Fruit fly (Drosophila melanogaster) whole organism, embryonic: ENCODE results near the gene Pvf1.

Experiments
- CG12744 ChIP-seq: fragments of 200-800 bp; sonication (Bioruptor generic); optimal IDR thresholded peaks from 2 replicates; lab custom pipeline; 2016; ENCODE audit warnings: missing biosample characterization, missing genetic modification characterization
- CG14710 ChIP-seq: fragments of 200-800 bp; sonication (Bioruptor generic); optimal IDR thresholded peaks from 3 replicates; lab custom pipeline; 2019; ENCODE audit warnings: missing biosample characterization, mild to moderate bottlenecking, missing genetic modification characterization, moderate library complexity
- CG17361 ChIP-seq: fragments of 200-800 bp; sonication (Bioruptor generic); IDR thresholded peaks from 3 replicates; pipeline ENCODE4 v1.3.6; 2022; ENCODE audit warnings: missing biosample characterization, missing genetic modification characterization
- CG17612 ChIP-seq: fragments of 200-800 bp; sonication (Bioruptor generic); IDR thresholded peaks from 2 replicates; pipeline ENCODE4 v1.3.6; 2022; ENCODE audit warnings: missing biosample characterization, missing genetic modification characterization
- CG34224 ChIP-seq: fragments of 200-800 bp; sonication (Bioruptor generic); IDR thresholded peaks from 3 replicates; pipeline ENCODE4 v1.3.6; 2022; ENCODE audit warnings: missing biosample characterization, missing genetic modification characterization; ENCODE audit not compliant: partially characterized antibody
- CG7271 ChIP-seq: fragments of 200-800 bp; sonication (Bioruptor generic); optimal IDR thresholded peaks from 2 replicates; lab custom pipeline; 2018; ENCODE audit warnings: missing biosample characterization, mild to moderate bottlenecking, missing genetic modification characterization, moderate library complexity
- HHEX ChIP-seq: fragments of 200-800 bp; sonication (Bioruptor generic); optimal IDR thresholded peaks from 3 replicates; lab custom pipeline; 2017; ENCODE audit warnings: missing biosample characterization, mild to moderate bottlenecking, missing genetic modification characterization, missing genetic modification reagents
- danr ChIP-seq: fragments of 200-800 bp; sonication (Bioruptor generic); IDR thresholded peaks from 2 replicates; pipeline ENCODE4 v1.3.6; 2022; ENCODE audit warnings: missing biosample characterization, missing genetic modification characterization
- dpn ChIP-seq, 2 experiments: fragments of 200-800 bp; sonication (Bioruptor generic); optimal IDR thresholded peaks; 3 replicates each; lab custom pipeline; 2016; ENCODE audit warnings: missing biosample characterization in 2 of 2, missing genetic modification characterization in 2 of 2
- pfk ChIP-seq: fragments of 200-800 bp; sonication (Bioruptor generic); optimal IDR thresholded peaks from 2 replicates; lab custom pipeline; 2018; ENCODE audit warnings: missing biosample characterization, mild to moderate bottlenecking, missing genetic modification characterization, moderate library complexity
- zfh1 ChIP-seq: fragments of 200-800 bp; sonication (Bioruptor generic); IDR thresholded peaks from 3 replicates; pipeline ENCODE4 v1.3.6; 2022; ENCODE audit warnings: missing biosample characterization, missing genetic modification characterization

dm6 chrX:18883999-18884671, 51.7 kb downstream of the Pvf1 start, which contains the start of gene CG7332:
- TF ChIP-seq CG34224 (GFP tag; lab: Robert Waterston, UW) (peak; percentile 58; the same call in 2 of the 3 replicates), danr (no peak), CG14710 (tag; lab: Kevin White, UChicago) (peak; percentile 11), CG12744 (GFP tag; lab: Kevin White, UChicago) (no peak), CG7271 (tag; lab: Kevin White, UChicago) (no peak), pfk (no peak), HHEX (GFP tag; lab: Kevin White, UChicago) (no peak), dpn (GFP tag; optimal IDR thresholded peaks at IDR 0.05; lab: Kevin White, UChicago) (no peak), CG17612 (GFP tag; lab: Robert Waterston, UW) (no peak), CG17361 (0 out of 3 replicates have a peak, but pooled peaks have one; percentile 16), zfh1 (GFP tag; lab: Robert Waterston, UW) (no peak; the same call in 2 of the 3 replicates)
